Fruit fly (Drosophila melanogaster) whole organism, embryonic: ENCODE data around the gene CG14882.
A peak's percentile ranks its signal among the peaks of the same experiment; 100 is the strongest.

Experiments used
- Bdp1 ChIP-seq: fragments of 200-800 bp; sonication (Bioruptor generic); optimal IDR thresholded peaks from 3 replicates; lab custom pipeline; 2016; ENCODE audit warnings: missing biosample characterization, missing genetic modification characterization
- CG10209 ChIP-seq: fragments of 200-800 bp; sonication (Bioruptor generic); optimal IDR thresholded peaks from 3 replicates; lab custom pipeline; 2017; ENCODE audit warnings: missing biosample characterization, mild to moderate bottlenecking, missing genetic modification characterization, missing genetic modification reagents
- CG11398 ChIP-seq: fragments of 200-800 bp; sonication (Bioruptor generic); optimal IDR thresholded peaks from 2 replicates; lab custom pipeline; 2016; ENCODE audit warnings: missing biosample characterization, missing genetic modification characterization
- CG13775 ChIP-seq: fragments of 200-800 bp; sonication (Bioruptor generic); optimal IDR thresholded peaks from 3 replicates; lab custom pipeline; 2017; ENCODE audit warnings: missing biosample characterization, mild to moderate bottlenecking, missing genetic modification characterization
- CG14667 ChIP-seq: fragments of 200-800 bp; sonication (Bioruptor generic); IDR thresholded peaks from 2 replicates; pipeline ENCODE4 v1.3.6; 2022; ENCODE audit warnings: missing biosample characterization, missing genetic modification characterization
- CG1603 ChIP-seq: fragments of 200-800 bp; sonication (Bioruptor generic); optimal IDR thresholded peaks from 2 replicates; lab custom pipeline; 2019; ENCODE audit warnings: missing biosample characterization, mild to moderate bottlenecking, missing genetic modification characterization, moderate library complexity
- CG17328 ChIP-seq: fragments of 200-800 bp; sonication (Bioruptor generic); IDR thresholded peaks from 2 replicates; pipeline ENCODE4 v1.3.6; 2022; ENCODE audit warnings: missing biosample characterization, missing genetic modification characterization
- CG17912 ChIP-seq: fragments of 200-800 bp; sonication (Bioruptor generic); optimal IDR thresholded peaks from 2 replicates; lab custom pipeline; 2018; ENCODE audit warnings: missing biosample characterization, mild to moderate bottlenecking, missing genetic modification characterization
- CG1832 ChIP-seq: fragments of 200-800 bp; sonication (Bioruptor generic); optimal IDR thresholded peaks from 2 replicates; lab custom pipeline; 2017; ENCODE audit warnings: missing biosample characterization, mild to moderate bottlenecking, missing genetic modification characterization, inconsistent platforms
- CG2199 ChIP-seq: fragments of 200-800 bp; sonication (Bioruptor generic); IDR thresholded peaks from 3 replicates; pipeline ENCODE4 v1.3.6; 2022; ENCODE audit warnings: missing biosample characterization, missing genetic modification characterization
- CG2889 ChIP-seq: fragments of 200-800 bp; sonication (Bioruptor generic); IDR thresholded peaks from 3 replicates; pipeline ENCODE4 v1.3.6; 2022; ENCODE audit warnings: missing biosample characterization, missing genetic modification characterization
- CG34376 ChIP-seq: fragments of 200-800 bp; sonication (Bioruptor generic); optimal IDR thresholded peaks from 2 replicates; lab custom pipeline; 2018; ENCODE audit warnings: missing biosample characterization, mild to moderate bottlenecking, missing genetic modification characterization
- CG34422 ChIP-seq: fragments of 200-800 bp; sonication (Bioruptor generic); IDR thresholded peaks from 3 replicates; pipeline ENCODE4 v1.3.6; 2022; ENCODE audit warnings: missing biosample characterization, missing genetic modification characterization
- CG6272 ChIP-seq: fragments of 200-800 bp; sonication (Bioruptor generic); IDR thresholded peaks from 2 replicates; pipeline ENCODE4 v1.3.6; 2022; ENCODE audit warnings: missing biosample characterization, missing genetic modification characterization
- CG6654 ChIP-seq: fragments of 200-800 bp; sonication (Bioruptor generic); optimal IDR thresholded peaks from 2 replicates; lab custom pipeline; 2017; ENCODE audit warnings: missing biosample characterization, mild to moderate bottlenecking, missing genetic modification characterization
- CG7839 ChIP-seq: fragments of 200-800 bp; sonication (Bioruptor generic); optimal IDR thresholded peaks from 3 replicates; lab custom pipeline; 2018; ENCODE audit warnings: missing biosample characterization, mild to moderate bottlenecking, missing genetic modification characterization, moderate library complexity
- CG8290 ChIP-seq, 3 experiments: fragments of 200-800 bp; sonication (Bioruptor generic); optimal IDR thresholded peaks; 2 replicates each; lab custom pipeline; 2016 to 2019; ENCODE audit warnings: missing biosample characterization in 3 of 3, missing genetic modification characterization in 3 of 3, mild to moderate bottlenecking in 2 of 3, moderate library complexity in 1 of 3
- CkIIα-i1 ChIP-seq: fragments of 200-800 bp; sonication (Bioruptor generic); IDR thresholded peaks from 2 replicates; pipeline ENCODE4 v1.3.6; 2022; ENCODE audit warnings: missing biosample characterization, missing genetic modification characterization
- CoRest ChIP-seq: fragments of 200-800 bp; sonication (Bioruptor generic); optimal IDR thresholded peaks from 3 replicates; lab custom pipeline; 2018; ENCODE audit warnings: missing biosample characterization, mild to moderate bottlenecking, missing genetic modification characterization, moderate library complexity
- D ChIP-seq, 2 experiments: fragments of 200-800 bp in 1 of 2; fragments of >200 bp in 1 of 2; sonication (Bioruptor generic) in 1 of 2; optimal IDR thresholded peaks; 2 replicates in 1 of 2; 3 replicates in 1 of 2; lab custom pipeline; 2017; ENCODE audit warnings: mild to moderate bottlenecking in 1 of 2, missing biosample characterization in 1 of 2, missing genetic modification characterization in 1 of 2, missing genetic modification reagents in 1 of 2
- Elba2 ChIP-seq: fragments of 200-800 bp; sonication (Bioruptor generic); optimal IDR thresholded peaks from 3 replicates; lab custom pipeline; 2016; ENCODE audit warnings: missing biosample characterization, missing genetic modification characterization
- HHEX ChIP-seq: fragments of 200-800 bp; sonication (Bioruptor generic); optimal IDR thresholded peaks from 3 replicates; lab custom pipeline; 2017; ENCODE audit warnings: missing biosample characterization, mild to moderate bottlenecking, missing genetic modification characterization, missing genetic modification reagents
- HmgZ ChIP-seq: fragments of 200-800 bp; sonication (Bioruptor generic); optimal IDR thresholded peaks from 2 replicates; lab custom pipeline; 2018; ENCODE audit warnings: missing biosample characterization, mild to moderate bottlenecking, missing genetic modification characterization
- Hr3 ChIP-seq: fragments of 200-800 bp; sonication (Bioruptor generic); optimal IDR thresholded peaks from 3 replicates; lab custom pipeline; 2016; ENCODE audit warnings: missing biosample characterization, missing genetic modification characterization
- Meics ChIP-seq: fragments of 200-800 bp; sonication (Bioruptor generic); optimal IDR thresholded peaks from 2 replicates; lab custom pipeline; 2017; ENCODE audit warnings: missing biosample characterization, mild to moderate bottlenecking, missing genetic modification characterization
- Scr ChIP-seq: fragments of 200-800 bp; sonication (Bioruptor generic); IDR thresholded peaks from 2 replicates; pipeline ENCODE4 v1.3.6; 2022; ENCODE audit warnings: missing biosample characterization, missing genetic modification characterization; ENCODE audit not compliant: partially characterized antibody
- Vsx1 ChIP-seq: fragments of 200-800 bp; sonication (Bioruptor generic); optimal IDR thresholded peaks from 2 replicates; lab custom pipeline; 2017; ENCODE audit warnings: missing biosample characterization, mild to moderate bottlenecking, missing genetic modification characterization, missing genetic modification reagents
- Xrp1 ChIP-seq: fragments of 200-800 bp; sonication (Bioruptor generic); IDR thresholded peaks from 2 replicates; pipeline ENCODE4 v1.3.6; 2022; ENCODE audit warnings: missing biosample characterization, missing genetic modification characterization
- ab ChIP-seq: fragments of 200-800 bp; sonication (Bioruptor generic); optimal IDR thresholded peaks from 2 replicates; lab custom pipeline; 2016; ENCODE audit warnings: missing biosample characterization, missing genetic modification characterization
- abd-A ChIP-seq: fragments of 200-800 bp; sonication (Bioruptor generic); optimal IDR thresholded peaks from 3 replicates; lab custom pipeline; 2019; ENCODE audit warnings: missing biosample characterization, mild to moderate bottlenecking, missing genetic modification characterization, moderate library complexity
- amos ChIP-seq: fragments of 200-800 bp; sonication (Bioruptor generic); IDR thresholded peaks from 2 replicates; pipeline ENCODE4 v1.3.6; 2022; ENCODE audit warnings: missing biosample characterization, missing genetic modification characterization; ENCODE audit not compliant: partially characterized antibody
- crol ChIP-seq: fragments of 200-800 bp; sonication (Bioruptor generic); IDR thresholded peaks from 2 replicates; pipeline ENCODE4 v1.3.6; 2022; ENCODE audit warnings: missing biosample characterization, missing genetic modification characterization
- dati ChIP-seq: fragments of 200-800 bp; sonication (Bioruptor generic); IDR thresholded peaks from 2 replicates; pipeline ENCODE4 v1.3.6; 2022; ENCODE audit warnings: missing biosample characterization, missing genetic modification characterization
- exex ChIP-seq: fragments of 200-800 bp; sonication (Bioruptor generic); optimal IDR thresholded peaks from 4 replicates; lab custom pipeline; 2018; ENCODE audit warnings: missing biosample characterization, mild to moderate bottlenecking, missing genetic modification characterization, moderate library complexity
- grn ChIP-seq: fragments of 200-800 bp; sonication (Bioruptor generic); optimal IDR thresholded peaks from 3 replicates; lab custom pipeline; 2017; ENCODE audit warnings: missing biosample characterization, missing genetic modification characterization
- gt ChIP-seq: fragments of 200-800 bp; sonication (Bioruptor generic); IDR thresholded peaks from 2 replicates; pipeline ENCODE4 v1.3.6; 2022; ENCODE audit warnings: missing biosample characterization, missing genetic modification characterization
- jumu ChIP-seq: fragments of 200-800 bp; sonication (Bioruptor generic); optimal IDR thresholded peaks from 3 replicates; lab custom pipeline; 2016; ENCODE audit warnings: missing biosample characterization, missing genetic modification characterization
- lab ChIP-seq: fragments of 200-800 bp; sonication (Bioruptor generic); optimal IDR thresholded peaks from 3 replicates; lab custom pipeline; 2017; ENCODE audit warnings: missing biosample characterization, missing genetic modification characterization, mild to moderate bottlenecking, moderate library complexity, missing genetic modification reagents
- lmd ChIP-seq: fragments of 200-800 bp; sonication (Bioruptor generic); IDR thresholded peaks from 2 replicates; pipeline ENCODE4 v1.3.6; 2022; ENCODE audit warnings: missing biosample characterization, missing genetic modification characterization
- lola ChIP-seq, 3 experiments: fragments of >200 bp in 2 of 3; fragments of 200-800 bp in 1 of 3; sonication (Bioruptor generic) in 1 of 3; optimal IDR thresholded peaks; 2 replicates each; lab custom pipeline; 2017 to 2019; ENCODE audit warnings: missing biosample characterization in 3 of 3, missing genetic modification characterization in 3 of 3, mild to moderate bottlenecking in 1 of 3, moderate library complexity in 1 of 3
- repo ChIP-seq: fragments of 200-800 bp; sonication (Bioruptor generic); optimal IDR thresholded peaks from 2 replicates; lab custom pipeline; 2016; ENCODE audit warnings: missing biosample characterization, missing genetic modification characterization
- sc ChIP-seq, 3 experiments: fragments of >200 bp in 2 of 3; fragments of 200-800 bp in 1 of 3; sonication (Bioruptor generic) in 1 of 3; optimal IDR thresholded peaks; 2 replicates in 2 of 3; 3 replicates in 1 of 3; lab custom pipeline; 2017; ENCODE audit warnings: mild to moderate bottlenecking in 1 of 3, missing biosample characterization in 1 of 3, missing genetic modification characterization in 1 of 3, missing genetic modification reagents in 1 of 3
- sens ChIP-seq: fragments of 200-800 bp; sonication (Bioruptor generic); peaks from one replicate; lab custom pipeline; 2016; ENCODE audit warnings: missing biosample characterization, missing genetic modification characterization
- slou ChIP-seq: fragments of 200-800 bp; sonication (Bioruptor generic); optimal IDR thresholded peaks from 3 replicates; lab custom pipeline; 2016; ENCODE audit warnings: missing biosample characterization, missing genetic modification characterization
- sr ChIP-seq: fragments of 200-800 bp; sonication (Bioruptor generic); IDR thresholded peaks from 3 replicates; pipeline ENCODE4 v1.3.6; 2022; ENCODE audit warnings: missing biosample characterization, missing genetic modification characterization
- stwl ChIP-seq: fragments of 200-800 bp; sonication (Bioruptor generic); optimal IDR thresholded peaks from 3 replicates; lab custom pipeline; 2018; ENCODE audit warnings: missing biosample characterization, mild to moderate bottlenecking, missing genetic modification characterization, moderate library complexity
- z ChIP-seq: fragments of 200-800 bp; sonication (Bioruptor generic); IDR thresholded peaks from 3 replicates; pipeline ENCODE4 v1.3.6; 2022; ENCODE audit warnings: missing biosample characterization, missing genetic modification characterization
- zen ChIP-seq: fragments of 200-800 bp; sonication (Bioruptor generic); optimal IDR thresholded peaks from 3 replicates; lab custom pipeline; 2018; ENCODE audit warnings: missing biosample characterization, mild to moderate bottlenecking, missing genetic modification characterization, moderate library complexity

The CG14882 gene

dm6 chr3R:16446836-16447235 is 3.8 kb downstream of the CG14882 start (continued):
- TF ChIP-seq CG7839 (tag; lab: Kevin White, UChicago) (no peak), exex (tag; lab: Kevin White, UChicago) (peak; percentile 83), sc (optimal IDR thresholded peaks at IDR 0.05; lab: Kevin White, UChicago) (no peak), sc (GFP tag; optimal IDR thresholded peaks at IDR 0.05; lab: Kevin White, UChicago) (no peak), CG10209 (GFP tag; lab: Kevin White, UChicago) (no peak), Vsx1 (GFP tag; lab: Kevin White, UChicago) (peak; percentile 93), CG8290 (GFP tag; optimal IDR thresholded peaks at IDR 0.05; lab: Kevin White, UChicago) (no peak), CG8290 (tag; optimal IDR thresholded peaks at IDR 0.05; lab: Kevin White, UChicago) (peak in 1 of 2 experiments; percentile 17), CG13775 (no peak), Hr3 (GFP tag; lab: Kevin White, UChicago) (no peak), lola (GFP tag; optimal IDR thresholded peaks at IDR 0.05; lab: Kevin White, UChicago) (no peak), CoRest (tag; lab: Kevin White, UChicago) (no peak), crol (GFP tag; lab: Robert Waterston, UW) (peak; percentile 60; the same call in 1 of the 2 replicates), lab (GFP tag; lab: Kevin White, UChicago) (peak; percentile 14), Elba2 (no peak), jumu (GFP tag; lab: Kevin White, UChicago) (no peak)
- TF ChIP-seq, all 482 proteins: peak for 12

DNA sequence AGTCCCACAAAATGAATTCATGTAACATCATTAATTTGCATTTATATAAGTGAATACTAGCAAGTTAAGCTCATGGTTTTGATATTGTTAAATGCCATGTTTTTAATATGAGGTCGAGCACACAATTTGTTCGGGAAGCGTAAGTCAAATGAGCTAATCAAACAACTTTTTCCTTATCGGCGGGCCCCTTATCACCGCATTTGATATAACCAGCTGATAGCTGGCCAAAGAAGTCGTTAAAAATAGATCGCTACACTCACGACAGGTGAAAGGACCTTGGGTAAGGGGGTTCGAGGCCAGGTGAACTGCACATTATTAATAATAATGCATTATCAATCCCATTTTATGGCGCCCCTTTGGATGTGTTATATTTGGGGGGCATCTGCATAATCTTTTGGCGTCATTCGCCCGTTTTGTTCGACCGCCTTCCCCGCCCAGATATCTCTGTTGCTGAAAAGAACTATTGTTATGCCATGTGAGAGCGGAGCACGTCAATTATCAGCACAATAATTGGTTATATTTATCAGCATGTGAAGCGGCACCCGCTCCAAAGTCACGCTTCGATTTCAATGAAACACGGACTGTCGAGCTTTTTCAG is 4.5 kb downstream of the CG14882 start:
- TF ChIP-seq dati (GFP tag; lab: Robert Waterston, UW) (no peak), gt (GFP tag; lab: Robert Waterston, UW) (no peak), HHEX (GFP tag; lab: Kevin White, UChicago) (no peak), stwl (tag; lab: Kevin White, UChicago) (no peak), slou (GFP tag; lab: Kevin White, UChicago) (no peak), amos (GFP tag; lab: Robert Waterston, UW) (no peak), zen (tag; lab: Kevin White, UChicago) (no peak), CG34422 (GFP tag; lab: Robert Waterston, UW) (no peak), CkIIα-i1 (GFP tag; lab: Robert Waterston, UW) (no peak), CG17912 (GFP tag; lab: Kevin White, UChicago) (no peak), HmgZ (no peak), Meics (GFP tag; lab: Kevin White, UChicago) (no peak), sr (GFP tag; lab: Robert Waterston, UW) (no peak), z (GFP tag; lab: Robert Waterston, UW) (no peak), CG1603 (tag; lab: Kevin White, UChicago) (no peak), CG6272 (GFP tag; lab: Robert Waterston, UW) (no peak), sens (GFP tag; lab: Kevin White, UChicago) (peak; percentile 73), CG6654 (GFP tag; lab: Kevin White, UChicago) (no peak), CG34376 (GFP tag; lab: Kevin White, UChicago) (peak; percentile 10), CG11398 (GFP tag; lab: Kevin White, UChicago) (no peak), Bdp1 (GFP tag; lab: Kevin White, UChicago) (no peak), CG2199 (GFP tag; lab: Robert Waterston, UW) (0 out of 3 replicates have a peak, but pooled peaks have one; percentile 20), Elba2 (no peak), repo (GFP tag; lab: Kevin White, UChicago) (no peak), Scr (GFP tag; lab: Robert Waterston, UW) (no peak), lmd (GFP tag; lab: Robert Waterston, UW) (no peak), D (optimal IDR thresholded peaks at IDR 0.05; lab: Kevin White, UChicago) (no peak), D (GFP tag; optimal IDR thresholded peaks at IDR 0.05; lab: Kevin White, UChicago) (no peak), CG2889 (no peak), CG14667 (GFP tag; lab: Robert Waterston, UW) (no peak), grn (GFP tag; lab: Kevin White, UChicago) (peak; percentile 74), Xrp1 (no peak), abd-A (tag; lab: Kevin White, UChicago) (no peak), CG1832 (GFP tag; lab: Kevin White, UChicago) (no peak), ab (GFP tag; lab: Kevin White, UChicago) (no peak), CG17328 (no peak)
